Worm (Caenorhabditis elegans): ENCODE data around the gene Y102A5C.36.

ce11 chrV:16954766-16955165, 27.5 kb upstream of the Y102A5C.36 start, which contains the start of gene srh-206:
- TF ChIP-seq Y79H2A.3 (GFP tag; conservative IDR thresholded peaks at IDR 0.05) (no peak), nhr-80 (tag; optimal IDR thresholded peaks at IDR 0.05) (no peak), B0019.2 (GFP tag; conservative IDR thresholded peaks at IDR 0.05) (no peak), ets-4 (GFP tag; optimal IDR thresholded peaks at IDR 0.05) (no peak), tlf-1 (GFP tag; optimal IDR thresholded peaks at IDR 0.05) (no peak), unc-62 (GFP tag; optimal IDR thresholded peaks at IDR 0.05) (no peak), snpc-4 (GFP tag; optimal IDR thresholded peaks at IDR 0.05) (no peak), snpc-4 (tag; optimal IDR thresholded peaks at IDR 0.05) (no peak), mcd-1 (GFP tag; IDR thresholded peaks at IDR 0.05) (no peak)
